Worm (Caenorhabditis elegans) whole organism, late embryonic: ENCODE data around the gene F58A3.3.

Experiments
- K02D7.2 ChIP-seq: sonication (generic microtip); optimal IDR thresholded peaks from 2 replicates; lab custom pipeline; 2017; ENCODE audit warnings: mild to moderate bottlenecking, missing genetic modification characterization, missing compliant biosample characterization
- ahr-1 ChIP-seq: sonication (generic microtip); optimal IDR thresholded peaks from 2 replicates; lab custom pipeline; 2016; ENCODE audit warnings: missing genetic modification characterization, missing compliant biosample characterization
- ama-1 ChIP-seq: fragments of 150-350 bp; optimal IDR thresholded peaks from 2 replicates; lab custom pipeline; 2014
- ceh-18 ChIP-seq: sonication (generic microtip); optimal IDR thresholded peaks from 2 replicates; lab custom pipeline; 2016; ENCODE audit warnings: missing genetic modification characterization, missing compliant biosample characterization
- ceh-19 ChIP-seq: fragments of 200-800 bp; sonication (Bioruptor generic); optimal IDR thresholded peaks from 2 replicates; lab custom pipeline; 2018; ENCODE audit warnings: mild to moderate bottlenecking, missing genetic modification characterization, missing compliant biosample characterization
- ceh-22 ChIP-seq: sonication (generic microtip); optimal IDR thresholded peaks from 2 replicates; lab custom pipeline; 2017; ENCODE audit warnings: missing biosample characterization, missing genetic modification characterization
- ceh-24 ChIP-seq: sonication (generic microtip); optimal IDR thresholded peaks from 2 replicates; lab custom pipeline; 2016; ENCODE audit warnings: mild to moderate bottlenecking, missing genetic modification characterization, missing compliant biosample characterization
- ceh-30 ChIP-seq: fragments of 150-350 bp; optimal IDR thresholded peaks from 2 replicates; lab custom pipeline; 2014; ENCODE audit warnings: missing biosample characterization, missing genetic modification characterization
- ceh-31 ChIP-seq: sonication (generic microtip); optimal IDR thresholded peaks from 2 replicates; lab custom pipeline; 2016; ENCODE audit warnings: missing genetic modification characterization, missing compliant biosample characterization
- ceh-34 ChIP-seq: sonication (generic microtip); optimal IDR thresholded peaks from 2 replicates; lab custom pipeline; 2016; ENCODE audit warnings: mild to moderate bottlenecking, missing genetic modification characterization, missing compliant biosample characterization
- ceh-45 ChIP-seq: fragments of 200-800 bp; sonication (Bioruptor generic); IDR thresholded peaks from 2 replicates; pipeline ENCODE4 v1.3.6; 2022; ENCODE audit warnings: missing genetic modification reagents, missing genetic modification characterization, missing compliant biosample characterization
- ceh-9 ChIP-seq: sonication (generic microtip); optimal IDR thresholded peaks from 2 replicates; lab custom pipeline; 2016; ENCODE audit warnings: mild to moderate bottlenecking, missing genetic modification characterization, inconsistent platforms, missing compliant biosample characterization
- dmd-4 ChIP-seq: sonication (generic microtip); optimal IDR thresholded peaks from 2 replicates; lab custom pipeline; 2016; ENCODE audit warnings: borderline replicate concordance, missing genetic modification characterization, missing compliant biosample characterization
- elt-4 ChIP-seq: sonication (generic microtip); optimal IDR thresholded peaks from 2 replicates; lab custom pipeline; 2016; ENCODE audit warnings: missing genetic modification characterization, missing compliant biosample characterization
- ets-4 ChIP-seq: sonication (generic microtip); optimal IDR thresholded peaks from 2 replicates; lab custom pipeline; 2016; ENCODE audit warnings: missing genetic modification characterization, missing compliant biosample characterization
- fkh-10 ChIP-seq: fragments of 150-350 bp; optimal IDR thresholded peaks from 2 replicates; lab custom pipeline; 2014; ENCODE audit warnings: missing biosample characterization, missing genetic modification reagents, missing genetic modification characterization
- fkh-6 ChIP-seq: sonication (generic microtip); optimal IDR thresholded peaks from 2 replicates; lab custom pipeline; 2016; ENCODE audit warnings: missing genetic modification characterization, missing compliant biosample characterization
- hlh-13 ChIP-seq: fragments of 200-800 bp; sonication (Bioruptor generic); optimal IDR thresholded peaks from 2 replicates; lab custom pipeline; 2018; ENCODE audit warnings: mild to moderate bottlenecking, missing genetic modification characterization, missing compliant biosample characterization
- hlh-15 ChIP-seq: sonication (generic microtip); optimal IDR thresholded peaks from 2 replicates; lab custom pipeline; 2016; ENCODE audit warnings: missing genetic modification characterization, missing compliant biosample characterization
- hlh-6 ChIP-seq: sonication (generic microtip); optimal IDR thresholded peaks from 2 replicates; lab custom pipeline; 2016; ENCODE audit warnings: missing genotype, missing genetic modification characterization, missing compliant biosample characterization
- hlh-8 ChIP-seq: sonication (generic microtip); optimal IDR thresholded peaks from 2 replicates; lab custom pipeline; 2016; ENCODE audit warnings: missing genotype, missing genetic modification characterization, missing compliant biosample characterization
- madf-2 ChIP-seq: sonication (generic microtip); optimal IDR thresholded peaks from 2 replicates; lab custom pipeline; 2017; ENCODE audit warnings: missing genetic modification characterization, missing compliant biosample characterization
- nfya-1 ChIP-seq: sonication (generic microtip); optimal IDR thresholded peaks from 2 replicates; lab custom pipeline; 2017; ENCODE audit warnings: missing genetic modification characterization, mild to moderate bottlenecking, missing compliant biosample characterization, antibody characterized with exemption, moderate library complexity
- nhr-11 ChIP-seq: fragments of 150-350 bp; optimal IDR thresholded peaks from 2 replicates; lab custom pipeline; 2014; ENCODE audit warnings: missing biosample characterization, missing genetic modification characterization
- nhr-232 ChIP-seq: sonication (generic microtip); optimal IDR thresholded peaks from 2 replicates; lab custom pipeline; 2016; ENCODE audit warnings: missing genetic modification characterization, missing compliant biosample characterization
- odd-2 ChIP-seq: sonication (generic microtip); optimal IDR thresholded peaks from 2 replicates; lab custom pipeline; 2017; ENCODE audit warnings: antibody characterized with exemption, mild to moderate bottlenecking, missing genetic modification characterization, missing compliant biosample characterization
- pag-3 ChIP-seq: sonication (generic microtip); optimal IDR thresholded peaks from 2 replicates; lab custom pipeline; 2016; ENCODE audit warnings: missing compliant biosample characterization, missing genetic modification characterization, borderline replicate concordance
- pax-1 ChIP-seq: fragments of 150-350 bp; optimal IDR thresholded peaks from 2 replicates; lab custom pipeline; 2014; ENCODE audit warnings: missing biosample characterization, missing genetic modification characterization
- pha-4 ChIP-seq: fragments of 150-350 bp; optimal IDR thresholded peaks from 2 replicates; lab custom pipeline; 2018; ENCODE audit warnings: missing biosample characterization, missing genetic modification reagents, missing genetic modification characterization
- pqm-1 ChIP-seq: sonication (generic microtip); optimal IDR thresholded peaks from 2 replicates; lab custom pipeline; 2016; ENCODE audit warnings: missing genetic modification characterization, missing compliant biosample characterization
- pros-1 ChIP-seq: fragments of 150-350 bp; optimal IDR thresholded peaks from 2 replicates; lab custom pipeline; 2014; ENCODE audit warnings: missing biosample characterization, missing genetic modification reagents, missing genetic modification characterization
- sox-4 ChIP-seq: sonication (generic microtip); optimal IDR thresholded peaks from 2 replicates; lab custom pipeline; 2017; ENCODE audit warnings: mild to moderate bottlenecking, missing genetic modification characterization, inconsistent platforms, missing compliant biosample characterization
- syd-9 ChIP-seq: sonication (generic microtip); optimal IDR thresholded peaks from 2 replicates; lab custom pipeline; 2016; ENCODE audit warnings: mild to moderate bottlenecking, missing genetic modification characterization, moderate library complexity, missing compliant biosample characterization
- tbx-2 ChIP-seq: sonication (generic microtip); optimal IDR thresholded peaks from 2 replicates; lab custom pipeline; 2016; ENCODE audit warnings: missing genetic modification characterization, missing compliant biosample characterization
- tbx-7 ChIP-seq: sonication (generic microtip); optimal IDR thresholded peaks from 2 replicates; lab custom pipeline; 2016; ENCODE audit warnings: missing genotype, missing genetic modification characterization, missing compliant biosample characterization
- unc-86 ChIP-seq: sonication (generic microtip); optimal IDR thresholded peaks from 2 replicates; lab custom pipeline; 2016; ENCODE audit warnings: missing genetic modification characterization, missing compliant biosample characterization
- ztf-16 ChIP-seq: sonication (generic microtip); optimal IDR thresholded peaks from 2 replicates; lab custom pipeline; 2017; ENCODE audit warnings: missing genetic modification characterization, missing compliant biosample characterization

Gene F58A3.3

ce11 chrX:10990855-10991176, 21.6 kb upstream of the F58A3.3 start:
- TF ChIP-seq K02D7.2 (tag; lab: Kevin White, UChicago) (no peak), pros-1 (tag; lab: Kevin White, UChicago) (no peak), nhr-11 (tag; lab: Kevin White, UChicago) (no peak), pqm-1 (no peak), ama-1 (lab: Kevin White, UChicago) (no peak), ahr-1 (tag; lab: Kevin White, UChicago) (no peak), tbx-2 (no peak), nhr-232 (tag; lab: Kevin White, UChicago) (no peak), fkh-6 (no peak), ceh-30 (tag; lab: Kevin White, UChicago) (no peak), sox-4 (tag; lab: Kevin White, UChicago) (no peak), ceh-18 (tag; lab: Kevin White, UChicago) (no peak), pax-1 (tag; lab: Kevin White, UChicago) (no peak)

- no peak for TF ChIP-seq ceh-34 (tag; lab: Kevin White, UChicago)
- no peak for TF ChIP-seq dmd-4 (tag; lab: Kevin White, UChicago)
- no peak for TF ChIP-seq ahr-1 (tag; lab: Kevin White, UChicago)
- TF ChIP-seq pax-1 (tag; lab: Kevin White, UChicago) = peak; percentile 16
- TF ChIP-seq hlh-13 = no peak
- TF ChIP-seq ets-4 = no peak
- no peak for TF ChIP-seq ceh-19 (GFP tag; lab: Kevin White, UChicago)
- TF ChIP-seq ztf-16 (tag; lab: Kevin White, UChicago) = no peak
These were observed 20.9 kb upstream of the F58A3.3 start for ce11 chrX:10991352-10992172.

- no peak for TF ChIP-seq ceh-45 (GFP tag; lab: Robert Waterston, UW)
- TF ChIP-seq pha-4 = no peak
- no peak for TF ChIP-seq syd-9
- TF ChIP-seq nhr-11 (tag; lab: Kevin White, UChicago) = no peak
These were observed 20.3 kb upstream of the F58A3.3 start, which contains the start of gene ver-3 for ce11 chrX:10992177-10992576. TSS of gene ver-3 (plus strand) at chrX:10992477.

ce11 chrX:10999176-10999575, 13.3 kb upstream of the F58A3.3 start, which contains the start of gene F59F3.6:
TSS of gene F59F3.6 (minus strand) at chrX:10999276.
- TF ChIP-seq ceh-9 (no peak), tbx-7 (no peak), pax-1 (tag; lab: Kevin White, UChicago) (no peak), fkh-10 (GFP tag; lab: Kevin White, UChicago) (no peak), syd-9 (no peak), ceh-30 (tag; lab: Kevin White, UChicago) (no peak), nfya-1 (no peak), unc-86 (tag; lab: Kevin White, UChicago) (no peak), elt-4 (tag; lab: Kevin White, UChicago) (no peak)
- TF ChIP-seq, all 69 proteins: peak for 0

- TF ChIP-seq ceh-18 (tag; lab: Kevin White, UChicago) (no peak), fkh-6 (no peak), hlh-15 (tag; lab: Kevin White, UChicago) (no peak), hlh-6 (tag; lab: Kevin White, UChicago) (no peak), ceh-31 (no peak), ama-1 (lab: Kevin White, UChicago) (no peak), odd-2 (tag; lab: Kevin White, UChicago) (no peak), ceh-24 (tag; lab: Kevin White, UChicago) (no peak), syd-9 (no peak), ceh-22 (tag; lab: Kevin White, UChicago) (no peak), hlh-13 (no peak), tbx-2 (no peak), madf-2 (tag; lab: Kevin White, UChicago) (no peak), hlh-8 (tag; lab: Kevin White, UChicago) (no peak), pag-3 (tag; lab: Kevin White, UChicago) (no peak)
These were observed 10.7 kb upstream of the F58A3.3 start, which contains the start of gene col-177 for ce11 chrX:11001750-11002149. TSS of gene col-177 (minus strand) at chrX:11001850.
